Fruit fly (Drosophila melanogaster) whole organism, embryonic: ENCODE results near the gene kz.
A peak's percentile ranks its signal among the peaks of the same experiment; 100 is the strongest.

Experiments used
- Adf1 ChIP-seq: fragments of 200-800 bp; sonication (Bioruptor generic); IDR thresholded peaks from 2 replicates; pipeline ENCODE4 v1.3.6; 2022; ENCODE audit warnings: missing biosample characterization, missing genetic modification characterization
- BEAF-32 ChIP-seq: fragments of 200-800 bp; sonication (Bioruptor generic); optimal IDR thresholded peaks from 3 replicates; lab custom pipeline; 2017; ENCODE audit warnings: missing biosample characterization, missing genetic modification characterization, mild to moderate bottlenecking, moderate library complexity, missing genetic modification reagents
- CG10147 ChIP-seq: fragments of 200-800 bp; sonication (Bioruptor generic); optimal IDR thresholded peaks from 2 replicates; lab custom pipeline; 2019; ENCODE audit warnings: missing biosample characterization, mild to moderate bottlenecking, missing genetic modification characterization, moderate library complexity
- CG11560 ChIP-seq: fragments of 200-800 bp; sonication (Bioruptor generic); IDR thresholded peaks from 3 replicates; pipeline ENCODE4 v1.3.6; 2022; ENCODE audit warnings: missing biosample characterization, missing genetic modification characterization
- CG13287 ChIP-seq: fragments of 200-800 bp; sonication (Bioruptor generic); IDR thresholded peaks from 2 replicates; pipeline ENCODE4 v1.3.6; 2022; ENCODE audit warnings: missing biosample characterization, missing genetic modification characterization; ENCODE audit not compliant: partially characterized antibody
- CG14050 ChIP-seq: fragments of 200-800 bp; sonication (Bioruptor generic); IDR thresholded peaks from 3 replicates; pipeline ENCODE4 v1.3.6; 2022; ENCODE audit warnings: missing biosample characterization, missing genetic modification characterization
- CG14710 ChIP-seq: fragments of 200-800 bp; sonication (Bioruptor generic); optimal IDR thresholded peaks from 3 replicates; lab custom pipeline; 2019; ENCODE audit warnings: missing biosample characterization, mild to moderate bottlenecking, missing genetic modification characterization, moderate library complexity
- CG14860 ChIP-seq: fragments of 200-800 bp; sonication (Bioruptor generic); IDR thresholded peaks from 3 replicates; pipeline ENCODE4 v1.3.6; 2022; ENCODE audit warnings: missing biosample characterization, missing genetic modification characterization; ENCODE audit not compliant: partially characterized antibody
- CG16813 ChIP-seq: fragments of 200-800 bp; sonication (Bioruptor generic); IDR thresholded peaks from 3 replicates; pipeline ENCODE4 v1.3.6; 2022; ENCODE audit warnings: missing biosample characterization, missing genetic modification characterization; ENCODE audit not compliant: partially characterized antibody
- CG16815 ChIP-seq: fragments of 200-800 bp; sonication (Bioruptor generic); optimal IDR thresholded peaks from 3 replicates; lab custom pipeline; 2017; ENCODE audit warnings: missing biosample characterization, mild to moderate bottlenecking, missing genetic modification characterization
- CG17186 ChIP-seq: fragments of 200-800 bp; sonication (Bioruptor generic); optimal IDR thresholded peaks from 3 replicates; lab custom pipeline; 2017; ENCODE audit warnings: missing biosample characterization, missing genetic modification reagents, missing genetic modification characterization
- CG2116 ChIP-seq: fragments of 200-800 bp; sonication (Bioruptor generic); optimal IDR thresholded peaks from 3 replicates; lab custom pipeline; 2018; ENCODE audit warnings: missing biosample characterization, mild to moderate bottlenecking, missing genetic modification characterization
- CG30020 ChIP-seq: fragments of 200-800 bp; optimal IDR thresholded peaks from 2 replicates; lab custom pipeline; 2019; ENCODE audit warnings: missing biosample characterization, mild to moderate bottlenecking, missing genetic modification characterization, moderate library complexity
- CG3065 ChIP-seq: fragments of 200-800 bp; sonication (Bioruptor generic); optimal IDR thresholded peaks from 2 replicates; lab custom pipeline; 2016; ENCODE audit warnings: missing biosample characterization, missing genetic modification characterization
- CG3995 ChIP-seq: fragments of 200-800 bp; sonication (Bioruptor generic); optimal IDR thresholded peaks from 3 replicates; lab custom pipeline; 2016; ENCODE audit warnings: missing biosample characterization, missing genetic modification characterization
- CG4617 ChIP-seq: fragments of 200-800 bp; sonication (Bioruptor generic); optimal IDR thresholded peaks from 3 replicates; lab custom pipeline; 2016; ENCODE audit warnings: missing biosample characterization, missing genetic modification characterization, borderline replicate concordance
- CG6791 ChIP-seq: fragments of 200-800 bp; sonication (Bioruptor generic); IDR thresholded peaks from 3 replicates; pipeline ENCODE4 v1.3.6; 2022; ENCODE audit warnings: missing biosample characterization, missing genetic modification characterization; ENCODE audit not compliant: partially characterized antibody
- CG7357 ChIP-seq: fragments of 200-800 bp; sonication (Bioruptor generic); IDR thresholded peaks from 3 replicates; pipeline ENCODE4 v1.3.6; 2022; ENCODE audit warnings: missing biosample characterization, missing genetic modification characterization
- CG7963 ChIP-seq: fragments of 200-800 bp; sonication (Bioruptor generic); IDR thresholded peaks from 3 replicates; pipeline ENCODE4 v1.3.6; 2022; ENCODE audit warnings: missing biosample characterization, missing genetic modification characterization; ENCODE audit not compliant: partially characterized antibody
- CG9215 ChIP-seq: fragments of 200-800 bp; sonication (Bioruptor generic); IDR thresholded peaks from 2 replicates; pipeline ENCODE4 v1.3.6; 2022; ENCODE audit warnings: missing biosample characterization, missing genetic modification characterization
- Dbx ChIP-seq: fragments of 200-800 bp; sonication (Bioruptor generic); IDR thresholded peaks from 3 replicates; pipeline ENCODE4 v1.3.6; 2022; ENCODE audit warnings: missing biosample characterization, missing genetic modification characterization
- Dll ChIP-seq: fragments of 200-800 bp; sonication (Bioruptor generic); IDR thresholded peaks from 4 replicates; pipeline ENCODE4 v1.3.6; 2022; ENCODE audit warnings: missing biosample characterization, missing genetic modification characterization; ENCODE audit not compliant: partially characterized antibody
- Doc3 ChIP-seq: fragments of 200-800 bp; sonication (Bioruptor generic); IDR thresholded peaks from 3 replicates; pipeline ENCODE4 v1.3.6; 2022; ENCODE audit warnings: missing biosample characterization, missing genetic modification characterization; ENCODE audit not compliant: partially characterized antibody
- Dp ChIP-seq: fragments of 200-800 bp; sonication (Bioruptor generic); optimal IDR thresholded peaks from 2 replicates; lab custom pipeline; 2018; ENCODE audit warnings: missing biosample characterization, mild to moderate bottlenecking, missing genetic modification characterization, moderate library complexity
- Dref ChIP-seq: fragments of 200-800 bp; sonication (Bioruptor generic); IDR thresholded peaks from 2 replicates; pipeline ENCODE4 v1.3.6; 2022; ENCODE audit warnings: missing biosample characterization, missing genetic modification characterization
- E2f2 ChIP-seq: fragments of 200-800 bp; sonication (Bioruptor generic); IDR thresholded peaks from 2 replicates; pipeline ENCODE4 v1.3.6; 2022; ENCODE audit warnings: missing biosample characterization, missing genetic modification characterization
- HLH4C ChIP-seq: fragments of 200-800 bp; sonication (Bioruptor generic); IDR thresholded peaks from 3 replicates; pipeline ENCODE4 v1.3.6; 2022; ENCODE audit warnings: missing biosample characterization, missing genetic modification characterization; ENCODE audit not compliant: partially characterized antibody
- MESR4 ChIP-seq: fragments of 200-800 bp; sonication (Bioruptor generic); optimal IDR thresholded peaks from 2 replicates; lab custom pipeline; 2018; ENCODE audit warnings: missing biosample characterization, mild to moderate bottlenecking, missing genetic modification characterization, moderate library complexity
- Med ChIP-seq: fragments of 200-800 bp; sonication (Bioruptor generic); peaks from one replicate; lab custom pipeline; 2016; ENCODE audit warnings: missing biosample characterization, missing genetic modification characterization, mild to moderate bottlenecking, inconsistent platforms, moderate library complexity
- Myb ChIP-seq: fragments of 200-800 bp; sonication (Bioruptor generic); optimal IDR thresholded peaks from 2 replicates; lab custom pipeline; 2016; ENCODE audit warnings: missing biosample characterization, missing genetic modification characterization
- NC2α ChIP-seq: fragments of 200-800 bp; sonication (Bioruptor generic); optimal IDR thresholded peaks from 2 replicates; lab custom pipeline; 2016; ENCODE audit warnings: missing biosample characterization, missing genetic modification characterization
- Oaz ChIP-seq: fragments of 200-800 bp; sonication (Bioruptor generic); IDR thresholded peaks from 2 replicates; pipeline ENCODE4 v1.3.6; 2022; ENCODE audit warnings: missing biosample characterization, missing genetic modification characterization
- Opbp ChIP-seq: fragments of 200-800 bp; sonication (Bioruptor generic); IDR thresholded peaks from 3 replicates; pipeline ENCODE4 v1.3.6; 2022; ENCODE audit warnings: missing biosample characterization, missing genetic modification characterization; ENCODE audit not compliant: partially characterized antibody
- Sry-δ ChIP-seq: fragments of 200-800 bp; sonication (Bioruptor generic); optimal IDR thresholded peaks from 2 replicates; lab custom pipeline; 2016; ENCODE audit warnings: missing biosample characterization, missing genetic modification characterization
- ato ChIP-seq: fragments of 200-800 bp; sonication (Bioruptor generic); IDR thresholded peaks from 2 replicates; pipeline ENCODE4 v1.3.6; 2022; ENCODE audit warnings: missing biosample characterization, missing genetic modification characterization; ENCODE audit not compliant: partially characterized antibody
- dpn ChIP-seq, 2 experiments: fragments of 200-800 bp; sonication (Bioruptor generic); optimal IDR thresholded peaks; 3 replicates each; lab custom pipeline; 2016; ENCODE audit warnings: missing biosample characterization in 2 of 2, missing genetic modification characterization in 2 of 2
- inv ChIP-seq: fragments of 200-800 bp; sonication (Bioruptor generic); IDR thresholded peaks from 2 replicates; pipeline ENCODE4 v1.3.6; 2022; ENCODE audit warnings: missing biosample characterization, missing genetic modification characterization; ENCODE audit not compliant: partially characterized antibody
- knrl ChIP-seq: fragments of 200-800 bp; sonication (Bioruptor generic); IDR thresholded peaks from 3 replicates; pipeline ENCODE4 v1.3.6; 2022; ENCODE audit warnings: missing biosample characterization, missing genetic modification characterization; ENCODE audit not compliant: partially characterized antibody
- lab ChIP-seq: fragments of 200-800 bp; sonication (Bioruptor generic); optimal IDR thresholded peaks from 3 replicates; lab custom pipeline; 2017; ENCODE audit warnings: missing biosample characterization, missing genetic modification characterization, mild to moderate bottlenecking, moderate library complexity, missing genetic modification reagents
- lmd ChIP-seq: fragments of 200-800 bp; sonication (Bioruptor generic); IDR thresholded peaks from 2 replicates; pipeline ENCODE4 v1.3.6; 2022; ENCODE audit warnings: missing biosample characterization, missing genetic modification characterization
- mld ChIP-seq: fragments of 200-800 bp; sonication (Bioruptor generic); IDR thresholded peaks from 3 replicates; pipeline ENCODE4 v1.3.6; 2022; ENCODE audit warnings: missing biosample characterization, missing genetic modification characterization; ENCODE audit not compliant: partially characterized antibody
- nerfin-2 ChIP-seq: fragments of 200-800 bp; sonication (Bioruptor generic); IDR thresholded peaks from 2 replicates; pipeline ENCODE4 v1.3.6; 2022; ENCODE audit warnings: missing biosample characterization, missing genetic modification characterization; ENCODE audit not compliant: partially characterized antibody
- pzg ChIP-seq: fragments of 200-800 bp; sonication (Bioruptor generic); optimal IDR thresholded peaks from 3 replicates; lab custom pipeline; 2018; ENCODE audit warnings: missing biosample characterization, mild to moderate bottlenecking, missing genetic modification characterization, moderate library complexity
- scrt ChIP-seq: fragments of 200-800 bp; sonication (Bioruptor generic); optimal IDR thresholded peaks from 2 replicates; lab custom pipeline; 2018; ENCODE audit warnings: missing biosample characterization, mild to moderate bottlenecking, missing genetic modification characterization, moderate library complexity
- stwl ChIP-seq: fragments of 200-800 bp; sonication (Bioruptor generic); optimal IDR thresholded peaks from 3 replicates; lab custom pipeline; 2018; ENCODE audit warnings: missing biosample characterization, mild to moderate bottlenecking, missing genetic modification characterization, moderate library complexity
- trem ChIP-seq: fragments of 200-800 bp; optimal IDR thresholded peaks from 3 replicates; lab custom pipeline; 2019; ENCODE audit warnings: missing biosample characterization, mild to moderate bottlenecking, missing genetic modification characterization, moderate library complexity
- unc-4 ChIP-seq: fragments of 200-800 bp; sonication (Bioruptor generic); IDR thresholded peaks from 2 replicates; pipeline ENCODE4 v1.3.6; 2022; ENCODE audit warnings: missing biosample characterization, missing genetic modification characterization; ENCODE audit not compliant: partially characterized antibody
- vnd ChIP-seq: fragments of 200-800 bp; sonication (Bioruptor generic); IDR thresholded peaks from 3 replicates; pipeline ENCODE4 v1.3.6; 2022; ENCODE audit warnings: missing biosample characterization, missing genetic modification characterization; ENCODE audit not compliant: partially characterized antibody

The kz gene

DNA sequence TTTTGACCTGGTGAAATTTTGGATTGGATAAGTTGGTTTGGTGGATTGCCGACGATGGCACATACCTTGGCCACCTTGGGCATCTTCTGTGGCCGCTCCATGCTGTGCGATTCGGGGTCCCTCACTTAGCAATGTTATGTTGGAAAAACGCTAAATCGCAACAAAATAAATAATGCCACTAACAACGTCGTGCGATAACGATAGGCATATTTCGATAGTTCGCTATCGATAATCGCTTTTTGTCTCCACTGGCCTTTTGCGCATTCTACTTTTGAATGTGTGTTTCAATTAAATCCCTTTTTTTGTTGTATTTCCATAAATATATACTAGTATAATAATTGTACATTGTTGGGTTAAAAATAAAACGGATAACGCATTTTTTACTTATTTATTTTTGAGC lies 7.9 kb upstream of the kz start, which contains the start of gene crn:
Gene crn, minus strand, starts transcription at position 221 of the 400 bp plus-strand sequence.
- TF ChIP-seq dpn (GFP tag; optimal IDR thresholded peaks at IDR 0.05; lab: Kevin White, UChicago): no peak
- TF ChIP-seq CG17186 (GFP tag; lab: Kevin White, UChicago): peak; percentile 22
- peak; percentile 40 for TF ChIP-seq stwl (tag; lab: Kevin White, UChicago)
- no peak for TF ChIP-seq lmd (GFP tag; lab: Robert Waterston, UW)
- TF ChIP-seq BEAF-32 (GFP tag; lab: Kevin White, UChicago): peak; percentile 52
- peak; percentile 59; the same call in 2 of the 3 replicates for TF ChIP-seq CG16813 (GFP tag; lab: Robert Waterston, UW)
- TF ChIP-seq ato (GFP tag; lab: Robert Waterston, UW): peak; percentile 74
- peak; percentile 44 for TF ChIP-seq CG4617 (GFP tag; lab: Kevin White, UChicago)
- peak; percentile 43 for TF ChIP-seq CG30020 (tag; lab: Kevin White, UChicago)
- peak; percentile 68 for TF ChIP-seq CG7963 (GFP tag; lab: Robert Waterston, UW)
- TF ChIP-seq MESR4 (GFP tag; lab: Kevin White, UChicago): peak; percentile 47
- TF ChIP-seq lab (GFP tag; lab: Kevin White, UChicago): no peak
- TF ChIP-seq Med (GFP tag; lab: Kevin White, UChicago): peak; percentile 17
- TF ChIP-seq pzg (GFP tag; lab: Kevin White, UChicago): peak; percentile 34
- peak; percentile 82 for TF ChIP-seq nerfin-2
- TF ChIP-seq vnd (GFP tag; lab: Robert Waterston, UW): peak; percentile 58; the same call in 2 of the 3 replicates
- TF ChIP-seq CG6791 (GFP tag; lab: Robert Waterston, UW): peak; percentile 63; the same call in 1 of the 3 replicates
- peak; percentile 77; the same call in 2 of the 3 replicates for TF ChIP-seq Opbp
- no peak for TF ChIP-seq CG14050 (GFP tag; lab: Robert Waterston, UW)
- peak; percentile 17 for TF ChIP-seq trem
- peak; percentile 70 for TF ChIP-seq CG13287 (GFP tag; lab: Robert Waterston, UW)
- TF ChIP-seq mld (GFP tag; lab: Robert Waterston, UW): peak; percentile 55; the same call in 2 of the 3 replicates
- TF ChIP-seq CG10147 (GFP tag; lab: Kevin White, UChicago): no peak
- peak; percentile 10 for TF ChIP-seq CG3995 (GFP tag; lab: Kevin White, UChicago)
- no peak for TF ChIP-seq CG16815 (GFP tag; lab: Kevin White, UChicago)
- TF ChIP-seq NC2α (GFP tag; lab: Kevin White, UChicago): no peak
- TF ChIP-seq Myb (GFP tag; lab: Kevin White, UChicago): no peak
- peak; percentile 81 for TF ChIP-seq HLH4C (GFP tag; lab: Robert Waterston, UW)
- peak; percentile 61 for TF ChIP-seq Dll
- TF ChIP-seq Doc3 (GFP tag; lab: Robert Waterston, UW): peak; percentile 57
- TF ChIP-seq CG9215 (GFP tag; lab: Robert Waterston, UW): no peak
- no peak for TF ChIP-seq CG3065 (GFP tag; lab: Kevin White, UChicago)
- no peak for TF ChIP-seq CG11560 (tag; lab: Robert Waterston, UW)
- peak; percentile 51; the same call in 1 of the 2 replicates for TF ChIP-seq inv (GFP tag; lab: Robert Waterston, UW)
- no peak for TF ChIP-seq Adf1 (GFP tag; lab: Robert Waterston, UW)
- TF ChIP-seq CG14860: peak; percentile 73
- TF ChIP-seq E2f2 (GFP tag; lab: Robert Waterston, UW): peak; percentile 34; the same call in 1 of the 2 replicates
- TF ChIP-seq CG7357 (GFP tag; lab: Robert Waterston, UW): peak; percentile 83
- TF ChIP-seq CG14710 (tag; lab: Kevin White, UChicago): peak; percentile 6
- peak; percentile 53; the same call in 1 of the 2 replicates for TF ChIP-seq unc-4 (GFP tag; lab: Robert Waterston, UW)
- peak; percentile 75 for TF ChIP-seq Dref (GFP tag; lab: Robert Waterston, UW)
- TF ChIP-seq Dp (GFP tag; lab: Kevin White, UChicago): peak; percentile 28
- no peak for TF ChIP-seq Oaz (GFP tag; lab: Robert Waterston, UW)
- TF ChIP-seq Dbx (GFP tag; lab: Robert Waterston, UW): no peak
- peak; percentile 28 for TF ChIP-seq Sry-δ (GFP tag; lab: Kevin White, UChicago)
- no peak for TF ChIP-seq scrt (GFP tag; lab: Kevin White, UChicago)
- TF ChIP-seq CG2116 (GFP tag; lab: Kevin White, UChicago): peak; percentile 56
- TF ChIP-seq knrl (GFP tag; lab: Robert Waterston, UW): peak; percentile 46; the same call in 1 of the 3 replicates
